Fruit fly (Drosophila melanogaster): ENCODE data around the gene Akh.

Akh gene

dm6 chr3L:4107120-4107519 lies 34.1 kb upstream of the Akh start (continued):
- no peak for TF ChIP-seq HLH4C (GFP tag; IDR thresholded peaks at IDR 0.05; ENCODE audit: partially characterized antibody)
- TF ChIP-seq Dad (GFP tag; optimal IDR thresholded peaks at IDR 0.05): no peak

DNA sequence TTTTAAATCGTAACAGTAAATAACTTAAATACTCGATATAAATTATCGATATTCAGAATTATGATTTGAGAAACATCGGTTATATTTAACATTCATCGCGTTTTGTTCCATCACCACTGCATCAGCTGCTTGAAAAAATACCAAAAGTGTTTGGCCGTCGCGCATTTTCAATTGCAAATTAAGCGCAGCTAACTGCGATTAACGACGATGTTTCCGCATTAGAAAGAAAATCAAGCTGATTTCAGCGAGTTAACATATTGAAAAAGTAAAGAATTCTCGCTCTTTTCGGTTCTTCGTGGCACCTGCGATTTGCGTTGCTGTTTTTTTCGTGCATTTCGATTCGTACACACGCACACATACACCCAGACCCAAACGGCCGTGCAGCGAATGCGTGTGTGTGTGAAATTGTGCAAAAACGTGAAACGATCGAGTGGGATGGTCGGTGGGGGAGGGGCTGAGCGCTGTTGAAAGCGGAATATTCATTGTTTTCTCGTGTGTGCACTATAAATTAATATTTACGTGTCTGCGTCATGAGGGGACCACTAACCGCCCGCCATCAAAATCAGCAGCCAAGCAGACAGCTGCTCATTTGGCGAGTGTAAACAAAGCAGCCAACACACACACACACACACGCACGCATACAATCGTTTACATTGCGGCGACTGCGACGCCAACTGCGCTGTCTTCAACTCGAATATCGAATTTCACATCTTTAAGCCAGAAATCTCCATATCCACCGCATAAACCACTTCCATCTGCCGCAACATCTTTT lies 33.0 kb upstream of the Akh start, which contains the start of gene Ack:
TSS of gene Ack (plus strand) at position 115 of the 772 bp plus-strand sequence.
- TF ChIP-seq sens (GFP tag) (peak; percentile 90), sd (tag; optimal IDR thresholded peaks at IDR 0.05) (peak; percentile 24), Fer1 (GFP tag; optimal IDR thresholded peaks at IDR 0.05) (peak; percentile 28), Deaf1 (tag; optimal IDR thresholded peaks at IDR 0.05) (peak; percentile 38), Awh (GFP tag; IDR thresholded peaks at IDR 0.05) (peak; percentile 55; the same call in 1 of the 2 replicates), MBD-R2 (GFP tag; IDR thresholded peaks at IDR 0.05) (peak; percentile 50; the same call in 1 of the 2 replicates), CG17829 (tag; optimal IDR thresholded peaks at IDR 0.05) (peak; percentile 5), CG2116 (GFP tag; optimal IDR thresholded peaks at IDR 0.05) (peak; percentile 53), pan (optimal IDR thresholded peaks at IDR 0.05) (no peak), pan (GFP tag; optimal IDR thresholded peaks at IDR 0.05 in 1 of 2, IDR thresholded peaks at IDR 0.05 in 1 of 2) (peak in 1 of 2 experiments; percentile 6), ken (GFP tag; IDR thresholded peaks at IDR 0.05) (no peak), CG12659 (GFP tag; optimal IDR thresholded peaks at IDR 0.05) (peak; percentile 18), kni (GFP tag; optimal IDR thresholded peaks at IDR 0.05) (peak; percentile 8), BEAF-32 (GFP tag; optimal IDR thresholded peaks at IDR 0.05) (peak; percentile 88), E2f2 (GFP tag; IDR thresholded peaks at IDR 0.05) (peak; percentile 52), jigr1 (GFP tag; IDR thresholded peaks at IDR 0.05) (no peak), CG17186 (GFP tag; optimal IDR thresholded peaks at IDR 0.05) (peak; percentile 43), CG11695 (GFP tag; IDR thresholded peaks at IDR 0.05) (0 out of 3 replicates have a peak, but pooled peaks have one; percentile 21), abd-A (tag; optimal IDR thresholded peaks at IDR 0.05) (peak; percentile 16), Med (GFP tag) (peak; percentile 58), Dp (GFP tag; optimal IDR thresholded peaks at IDR 0.05) (peak; percentile 58), CG9797 (GFP tag; optimal IDR thresholded peaks at IDR 0.05) (peak; percentile 42), CG15479 (GFP tag; optimal IDR thresholded peaks at IDR 0.05) (peak; percentile 91), CG12391 (tag; optimal IDR thresholded peaks at IDR 0.05) (peak; percentile 25), CG34422 (GFP tag; IDR thresholded peaks at IDR 0.05) (0 out of 3 replicates have a peak, but pooled peaks have one; percentile 46), corto (GFP tag; optimal IDR thresholded peaks at IDR 0.05) (no peak), CG8924 (tag; optimal IDR thresholded peaks at IDR 0.05) (peak; percentile 49), CG13287 (GFP tag; IDR thresholded peaks at IDR 0.05; ENCODE audit: partially characterized antibody) (peak; percentile 82), CG15011 (GFP tag; optimal IDR thresholded peaks at IDR 0.05) (no peak), MESR4 (GFP tag; optimal IDR thresholded peaks at IDR 0.05) (peak; percentile 57), CG6683 (GFP tag; optimal IDR thresholded peaks at IDR 0.05) (no peak), bbx (GFP tag; IDR thresholded peaks at IDR 0.05; ENCODE audit: partially characterized antibody) (peak; percentile 87), CG8478 (optimal IDR thresholded peaks at IDR 0.05) (peak; percentile 26), Sry-δ (GFP tag; optimal IDR thresholded peaks at IDR 0.05) (peak; percentile 85), CG42726 (GFP tag; IDR thresholded peaks at IDR 0.05; ENCODE audit: partially characterized antibody) (peak; percentile 59; the same call in 1 of the 2 replicates), CG14860 (GFP tag; IDR thresholded peaks at IDR 0.05; ENCODE audit: partially characterized antibody) (peak; percentile 67), CG14710 (tag; optimal IDR thresholded peaks at IDR 0.05) (peak; percentile 80), cwo (GFP tag; optimal IDR thresholded peaks at IDR 0.05) (peak; percentile 61), CHES-1-like (GFP tag; optimal IDR thresholded peaks at IDR 0.05) (peak; percentile 44), Adf1 (GFP tag; IDR thresholded peaks at IDR 0.05) (peak; percentile 95), CG6175 (GFP tag; IDR thresholded peaks at IDR 0.05) (no peak), lmd (GFP tag; IDR thresholded peaks at IDR 0.05) (no peak), CG30431 (GFP tag; optimal IDR thresholded peaks at IDR 0.05) (no peak), ranshi (GFP tag; IDR thresholded peaks at IDR 0.05) (peak; percentile 28; the same call in 1 of the 2 replicates), NC2β (GFP tag; optimal IDR thresholded peaks at IDR 0.05) (no peak)

Measured in whole organism, embryonic.